Fruit fly (Drosophila melanogaster): ENCODE measurements around the gene CG15536.

DNA sequence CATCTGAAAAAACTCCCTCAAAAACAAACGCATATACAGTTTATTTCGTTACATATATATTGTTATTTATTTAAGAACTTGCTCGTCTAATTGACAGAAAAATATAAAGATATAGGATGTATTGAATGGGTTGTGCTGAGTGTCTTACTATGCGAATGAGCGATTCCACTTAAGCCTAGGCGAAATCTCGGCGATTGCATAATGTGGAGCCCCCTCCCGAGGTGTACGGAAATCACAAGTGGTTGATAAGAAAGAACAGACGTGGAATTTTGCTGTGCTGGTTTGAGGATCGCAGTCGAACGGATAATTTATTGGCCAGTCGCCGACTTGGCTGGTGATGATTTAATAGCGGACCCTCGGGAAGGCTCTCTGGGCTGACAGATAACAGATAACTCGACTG lies 39.4 kb downstream of the CG15536 start:
- TF ChIP-seq CG8478 (optimal IDR thresholded peaks at IDR 0.05) (no peak), EcR (GFP tag; optimal IDR thresholded peaks at IDR 0.05) (no peak), psq (optimal IDR thresholded peaks at IDR 0.05) (no peak), usp (GFP tag; optimal IDR thresholded peaks at IDR 0.05) (no peak)
